Fruit fly (Drosophila melanogaster): ENCODE data around the gene CG31709.

CG31709 gene

DNA sequence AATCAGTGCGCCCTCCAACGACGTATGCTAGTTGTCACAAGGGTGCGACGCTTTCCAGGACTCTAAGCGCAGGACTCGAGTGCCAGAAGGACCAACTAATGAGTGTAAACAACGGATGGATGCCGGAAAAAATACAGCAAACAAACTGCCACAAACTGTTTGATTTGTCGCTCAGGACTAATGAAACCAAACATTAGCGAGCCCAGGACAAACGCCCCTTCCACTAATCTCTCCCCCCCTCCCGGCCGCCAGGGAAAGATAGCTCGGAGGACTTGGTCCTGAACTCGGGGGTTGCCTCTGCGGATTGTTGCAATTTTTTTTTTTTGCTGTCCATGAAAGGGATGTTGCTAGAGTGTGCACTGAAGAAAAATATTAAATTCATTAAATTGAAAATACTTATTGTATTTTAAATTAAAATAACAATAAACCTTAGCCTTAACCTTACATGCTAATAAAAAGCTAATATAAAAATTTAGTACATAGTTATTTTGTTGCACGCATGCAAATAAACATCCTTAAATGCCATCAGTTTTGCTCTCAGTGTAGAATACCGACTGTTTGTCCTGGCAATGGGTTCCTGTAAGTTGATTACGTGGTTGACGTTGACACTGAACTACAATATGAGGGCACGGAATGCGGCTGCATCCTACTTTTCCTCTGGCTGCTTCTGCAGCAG, 15.3 kb upstream of the CG31709 start (continued):
- TF ChIP-seq Dek (tag; optimal IDR thresholded peaks at IDR 0.05), result no peak
- no peak for TF ChIP-seq hbn (GFP tag; IDR thresholded peaks at IDR 0.05; ENCODE audit: partially characterized antibody)
- TF ChIP-seq CG2120 (GFP tag; optimal IDR thresholded peaks at IDR 0.05), result no peak
- TF ChIP-seq CG6254 (GFP tag; optimal IDR thresholded peaks at IDR 0.05), result peak; percentile 35
- no peak for TF ChIP-seq maf-S (GFP tag; optimal IDR thresholded peaks at IDR 0.05)
- no peak for TF ChIP-seq CG32532 (GFP tag; IDR thresholded peaks at IDR 0.05)
- no peak for TF ChIP-seq CHES-1-like (GFP tag; optimal IDR thresholded peaks at IDR 0.05)
- TF ChIP-seq pum (GFP tag; optimal IDR thresholded peaks at IDR 0.05), result no peak
- TF ChIP-seq CG11456 (GFP tag; IDR thresholded peaks at IDR 0.05), result no peak
- no peak for TF ChIP-seq trh (GFP tag; optimal IDR thresholded peaks at IDR 0.05)
- peak; percentile 77 for TF ChIP-seq CG10267 (tag; optimal IDR thresholded peaks at IDR 0.05)
- TF ChIP-seq CG2202 (tag; optimal IDR thresholded peaks at IDR 0.05), result peak; percentile 46
- TF ChIP-seq CG2678 (tag; optimal IDR thresholded peaks at IDR 0.05), result peak; percentile 53
- no peak for TF ChIP-seq Gsc (GFP tag; IDR thresholded peaks at IDR 0.05)
- TF ChIP-seq crol (GFP tag; IDR thresholded peaks at IDR 0.05), result peak; percentile 83
- TF ChIP-seq E2f1 (GFP tag; IDR thresholded peaks at IDR 0.05), result 0 out of 2 replicates have a peak, but pooled peaks have one; percentile 21
- no peak for TF ChIP-seq CG4282 (GFP tag; optimal IDR thresholded peaks at IDR 0.05)
- no peak for TF ChIP-seq CG31365 (tag; optimal IDR thresholded peaks at IDR 0.05)
- no peak for TF ChIP-seq HmgZ (tag; optimal IDR thresholded peaks at IDR 0.05)
- TF ChIP-seq cwo (GFP tag; optimal IDR thresholded peaks at IDR 0.05), result no peak
- peak; percentile 62 for TF ChIP-seq nmo (GFP tag; optimal IDR thresholded peaks at IDR 0.05)
- no peak for TF ChIP-seq CG7987 (GFP tag; optimal IDR thresholded peaks at IDR 0.05)
- TF ChIP-seq CG13424 (tag; optimal IDR thresholded peaks at IDR 0.05), result peak; percentile 18
- TF ChIP-seq ro (GFP tag; IDR thresholded peaks at IDR 0.05), result no peak
- no peak for TF ChIP-seq ato (GFP tag; IDR thresholded peaks at IDR 0.05; ENCODE audit: partially characterized antibody)
- TF ChIP-seq CG13287 (GFP tag; IDR thresholded peaks at IDR 0.05; ENCODE audit: partially characterized antibody), result no peak
- peak; percentile 72; the same call in 1 of the 2 replicates for TF ChIP-seq chm (GFP tag; IDR thresholded peaks at IDR 0.05)
- no peak for TF ChIP-seq Nf-YA (GFP tag; IDR thresholded peaks at IDR 0.05)
- no peak for TF ChIP-seq jigr1 (GFP tag; IDR thresholded peaks at IDR 0.05)
- no peak for TF ChIP-seq CkIIα-i1 (GFP tag; IDR thresholded peaks at IDR 0.05)
- no peak for TF ChIP-seq so (GFP tag; IDR thresholded peaks at IDR 0.05)
- TF ChIP-seq Spps (tag; optimal IDR thresholded peaks at IDR 0.05), result peak; percentile 56
- no peak for TF ChIP-seq CG10321 (GFP tag; IDR thresholded peaks at IDR 0.05)
- no peak for TF ChIP-seq kah (GFP tag; optimal IDR thresholded peaks at IDR 0.05)
- TF ChIP-seq CG7357 (GFP tag; IDR thresholded peaks at IDR 0.05), result no peak
- no peak for TF ChIP-seq Aef1 (GFP tag; IDR thresholded peaks at IDR 0.05)
- no peak for TF ChIP-seq Sry-β (GFP tag; optimal IDR thresholded peaks at IDR 0.05)
- TF ChIP-seq Max (GFP tag; optimal IDR thresholded peaks at IDR 0.05), result no peak
- peak; percentile 73 for TF ChIP-seq phol (tag; optimal IDR thresholded peaks at IDR 0.05)
- no peak for TF ChIP-seq pan (optimal IDR thresholded peaks at IDR 0.05)
- peak in 1 of 2 experiments; percentile 55 for TF ChIP-seq pan (GFP tag; optimal IDR thresholded peaks at IDR 0.05 in 1 of 2, IDR thresholded peaks at IDR 0.05 in 1 of 2)
- 0 out of 3 replicates have a peak, but pooled peaks have one; percentile 35 for TF ChIP-seq ci (GFP tag; IDR thresholded peaks at IDR 0.05)
- no peak for TF ChIP-seq CG42726 (GFP tag; IDR thresholded peaks at IDR 0.05; ENCODE audit: partially characterized antibody)
- no peak for TF ChIP-seq ase (GFP tag; IDR thresholded peaks at IDR 0.05)
- TF ChIP-seq Nf-YB (GFP tag; optimal IDR thresholded peaks at IDR 0.05), result peak; percentile 6
- TF ChIP-seq zf30C (GFP tag; optimal IDR thresholded peaks at IDR 0.05), result peak; percentile 76
- no peak for TF ChIP-seq ems (GFP tag; optimal IDR thresholded peaks at IDR 0.05)
- TF ChIP-seq CG9817 (tag; optimal IDR thresholded peaks at IDR 0.05), result no peak
- TF ChIP-seq oc (tag; optimal IDR thresholded peaks at IDR 0.05), result no peak
- TF ChIP-seq ash1 (GFP tag; optimal IDR thresholded peaks at IDR 0.05), result no peak

Measured in whole organism, embryonic.